Fruit fly (Drosophila melanogaster) whole organism, adult: Measurements from ENCODE around the gene CG10185.

ENCODE experiments used
- CG11617 ChIP-seq: fragments of 200-800 bp; sonication (Bioruptor generic); optimal IDR thresholded peaks from 2 replicates; lab custom pipeline; 2017; ENCODE audit warnings: mild to moderate bottlenecking, missing biosample characterization, missing genetic modification reagents, missing genetic modification characterization
- CG12768 ChIP-seq: fragments of 200-800 bp; sonication (Bioruptor generic); optimal IDR thresholded peaks from 2 replicates; lab custom pipeline; 2017; ENCODE audit warnings: missing biosample characterization, missing genetic modification characterization, mild to moderate bottlenecking, moderate library complexity, missing genetic modification reagents
- CG14711 ChIP-seq: fragments of 200-800 bp; sonication (Bioruptor generic); optimal IDR thresholded peaks from 2 replicates; lab custom pipeline; 2018; ENCODE audit warnings: missing biosample characterization, mild to moderate bottlenecking, missing genetic modification characterization, moderate library complexity
- CG1620 ChIP-seq: fragments of 200-800 bp; sonication (Bioruptor generic); optimal IDR thresholded peaks from 2 replicates; lab custom pipeline; 2016; ENCODE audit warnings: missing biosample characterization, missing genetic modification characterization
- CG33017 ChIP-seq: fragments of 200-800 bp; sonication (Bioruptor generic); optimal IDR thresholded peaks from 2 replicates; lab custom pipeline; 2018; ENCODE audit warnings: missing biosample characterization, mild to moderate bottlenecking, missing genetic modification characterization, moderate library complexity
- CG5204 ChIP-seq: fragments of 200-800 bp; sonication (Bioruptor generic); optimal IDR thresholded peaks from 2 replicates; lab custom pipeline; 2016; ENCODE audit warnings: missing biosample characterization, missing genetic modification characterization
- CG7045 ChIP-seq: fragments of 200-800 bp; sonication (Bioruptor generic); optimal IDR thresholded peaks from 2 replicates; lab custom pipeline; 2017; ENCODE audit warnings: missing biosample characterization, mild to moderate bottlenecking, missing genetic modification characterization
- CG7101 ChIP-seq: fragments of 200-800 bp; sonication (Bioruptor generic); optimal IDR thresholded peaks from 2 replicates; lab custom pipeline; 2018; ENCODE audit warnings: missing biosample characterization, mild to moderate bottlenecking, missing genetic modification characterization, moderate library complexity
- Clk ChIP-seq: fragments of 200-800 bp; sonication (Bioruptor generic); optimal IDR thresholded peaks from 2 replicates; lab custom pipeline; 2017; ENCODE audit warnings: missing biosample characterization, missing genetic modification characterization
- Crg-1 ChIP-seq: fragments of 200-800 bp; sonication (Bioruptor generic); optimal IDR thresholded peaks from 2 replicates; lab custom pipeline; 2016; ENCODE audit warnings: missing biosample characterization, missing genetic modification characterization
- Hr96 ChIP-seq: fragments of 200-800 bp; sonication (Bioruptor generic); optimal IDR thresholded peaks from 2 replicates; lab custom pipeline; 2016; ENCODE audit warnings: missing biosample characterization, missing genetic modification characterization
- Mnt ChIP-seq: fragments of 200-800 bp; sonication (Bioruptor generic); optimal IDR thresholded peaks from 2 replicates; lab custom pipeline; 2016; ENCODE audit warnings: missing biosample characterization, mild to moderate bottlenecking, missing genetic modification characterization
- bab1 ChIP-seq: fragments of 200-800 bp; sonication (Bioruptor generic); optimal IDR thresholded peaks from 3 replicates; lab custom pipeline; 2019; ENCODE audit warnings: missing biosample characterization, mild to moderate bottlenecking, missing genetic modification characterization, moderate library complexity
- cic ChIP-seq: fragments of 200-800 bp; sonication (Bioruptor generic); optimal IDR thresholded peaks from 2 replicates; lab custom pipeline; 2017; ENCODE audit warnings: missing biosample characterization, mild to moderate bottlenecking, missing genetic modification characterization, moderate library complexity
- cnc ChIP-seq, 2 experiments: fragments of >200 bp; optimal IDR thresholded peaks; 2 replicates each; lab custom pipeline; 2017
- kay ChIP-seq: fragments of 200-800 bp; sonication (Bioruptor generic); peaks from one replicate; lab custom pipeline; 2016; ENCODE audit warnings: missing biosample characterization, missing genetic modification characterization, borderline replicate concordance
- ovo ChIP-seq: fragments of 200-800 bp; sonication (Bioruptor generic); optimal IDR thresholded peaks from 2 replicates; lab custom pipeline; 2016; ENCODE audit warnings: missing biosample characterization, missing genetic modification characterization
- pad ChIP-seq: fragments of 200-800 bp; sonication (Bioruptor generic); optimal IDR thresholded peaks from 3 replicates; lab custom pipeline; 2017; ENCODE audit warnings: missing biosample characterization, missing genetic modification characterization, mild to moderate bottlenecking, moderate library complexity, missing genetic modification reagents
- tj ChIP-seq: fragments of 200-800 bp; sonication (Bioruptor generic); optimal IDR thresholded peaks from 3 replicates; lab custom pipeline; 2017; ENCODE audit warnings: missing biosample characterization, mild to moderate bottlenecking, missing genetic modification characterization, moderate library complexity
- toe ChIP-seq: fragments of 200-800 bp; sonication (Bioruptor generic); optimal IDR thresholded peaks from 2 replicates; lab custom pipeline; 2016; ENCODE audit warnings: missing biosample characterization, missing genetic modification characterization

Gene CG10185

DNA sequence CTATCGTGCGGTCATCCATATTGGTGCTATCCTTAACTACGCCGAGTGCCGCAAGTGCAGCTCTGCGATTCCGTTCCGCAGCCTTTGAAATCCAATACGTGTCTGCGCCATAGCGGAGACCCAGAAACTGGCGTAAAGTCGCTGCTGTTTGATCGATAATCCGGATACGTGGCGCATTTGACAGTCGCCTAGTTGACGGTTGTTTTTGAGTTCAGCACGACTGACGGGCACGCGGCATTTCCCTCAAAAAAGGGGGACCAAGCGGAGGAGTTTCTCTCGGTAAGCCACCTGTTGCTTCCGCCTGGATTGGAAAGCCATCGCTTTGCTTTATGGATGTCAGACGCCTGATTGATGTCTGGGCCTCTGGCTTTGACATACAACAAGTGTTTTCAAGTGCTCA is at the start of gene CG10185:
CG10185 (minus strand) TSS at position 101 of the 400 bp plus-strand sequence.
- no peak for TF ChIP-seq Crg-1 (GFP tag; lab: Kevin White, UChicago)
- TF ChIP-seq Mnt (GFP tag; lab: Kevin White, UChicago): no peak
- no peak for TF ChIP-seq CG11617 (GFP tag; lab: Kevin White, UChicago)
- TF ChIP-seq ovo (GFP tag; lab: Kevin White, UChicago): no peak
- no peak for TF ChIP-seq CG12768 (GFP tag; lab: Kevin White, UChicago)

DNA sequence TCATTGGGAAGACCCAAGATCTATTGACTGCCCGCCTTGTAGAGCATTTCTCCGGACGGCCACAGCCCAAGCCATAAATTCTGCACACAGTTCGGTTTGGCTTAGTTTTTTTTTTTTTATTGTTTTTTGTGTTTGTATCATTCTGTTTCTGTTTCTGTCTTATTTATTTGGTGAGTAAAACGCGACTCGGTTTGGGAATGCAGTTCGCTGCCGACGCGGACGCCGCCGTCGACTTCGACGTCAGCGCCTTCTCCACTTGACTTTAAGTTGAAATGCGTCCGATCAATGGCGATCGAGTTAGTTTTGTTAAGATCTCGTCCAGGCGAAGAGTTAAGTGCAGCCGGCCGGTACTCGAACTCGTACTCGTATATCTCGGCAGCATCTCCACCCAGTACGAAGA is 48.5 kb upstream of the CG10185 start, which contains the start of gene Sb:
Sb (plus strand) TSS at position 301 of the 400 bp plus-strand sequence.
- TF ChIP-seq cic (GFP tag; lab: Kevin White, UChicago): no peak
- no peak for TF ChIP-seq Mnt (GFP tag; lab: Kevin White, UChicago)
- TF ChIP-seq Clk: no peak
- no peak for TF ChIP-seq kay (GFP tag; lab: Kevin White, UChicago)
- TF ChIP-seq CG14711 (tag; lab: Kevin White, UChicago): no peak

DNA sequence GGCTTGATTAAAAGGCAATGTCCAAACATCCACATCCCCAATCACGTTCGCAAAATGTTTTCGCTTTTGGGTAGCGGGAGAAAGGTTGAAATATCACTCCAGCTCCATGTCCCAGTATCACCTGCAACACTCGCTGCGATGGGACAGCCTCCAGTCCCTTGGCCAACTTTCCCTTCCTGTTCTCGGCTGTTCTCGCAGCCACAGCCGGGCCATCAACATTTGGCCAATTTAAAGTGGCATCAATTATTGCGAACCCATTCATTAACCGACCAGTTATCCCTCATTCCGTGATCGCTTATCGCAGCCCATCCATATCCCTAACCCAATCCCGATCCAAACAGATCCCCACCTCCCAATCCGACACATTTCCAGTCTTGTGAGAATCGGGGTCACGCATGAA is 45.7 kb upstream of the CG10185 start:
- TF ChIP-seq cnc (optimal IDR thresholded peaks at IDR 0.05; lab: Kevin White, UChicago) (no peak), CG12768 (GFP tag; lab: Kevin White, UChicago) (no peak), toe (GFP tag; lab: Kevin White, UChicago) (no peak), Crg-1 (GFP tag; lab: Kevin White, UChicago) (no peak), CG14711 (tag; lab: Kevin White, UChicago) (no peak), tj (GFP tag; lab: Kevin White, UChicago) (no peak), Clk (no peak), ovo (GFP tag; lab: Kevin White, UChicago) (no peak), CG5204 (GFP tag; lab: Kevin White, UChicago) (no peak), CG7101 (tag; lab: Kevin White, UChicago) (no peak), kay (GFP tag; lab: Kevin White, UChicago) (no peak), CG33017 (tag; lab: Kevin White, UChicago) (no peak)

DNA sequence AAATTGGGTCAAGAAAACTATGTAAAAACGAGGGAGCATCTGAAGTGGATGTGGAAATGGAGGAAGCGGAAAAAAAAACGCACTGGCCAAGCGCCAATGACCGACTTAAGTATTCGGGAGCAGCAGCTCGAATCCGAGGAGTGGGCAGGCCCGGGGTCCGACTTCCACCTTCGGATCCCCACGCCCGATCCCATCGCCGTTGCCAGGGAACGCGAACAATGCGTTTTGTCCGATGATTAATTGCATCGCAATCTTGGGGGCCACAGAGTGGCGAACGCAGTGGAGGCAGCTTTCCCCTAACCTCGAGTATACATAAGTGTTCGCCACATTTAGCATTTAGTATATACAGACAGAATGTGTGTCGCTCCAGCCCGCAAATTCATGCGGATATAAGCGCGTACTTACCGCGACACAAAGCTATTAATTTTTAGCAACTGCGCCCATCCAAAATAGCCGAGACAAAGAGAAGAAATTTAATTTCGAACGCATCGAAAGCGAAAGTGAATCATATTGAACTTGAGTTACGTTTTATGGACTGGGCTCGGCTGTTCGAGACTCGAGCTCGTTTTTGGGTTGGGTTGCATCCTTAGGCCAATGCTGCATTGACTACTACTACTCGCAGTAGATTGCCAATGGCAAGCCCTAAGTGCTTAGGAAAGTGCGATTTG is 38.6 kb upstream of the CG10185 start:
- TF ChIP-seq kay (GFP tag; lab: Kevin White, UChicago) (peak; percentile 22), CG11617 (GFP tag; lab: Kevin White, UChicago) (no peak), CG1620 (GFP tag; lab: Kevin White, UChicago) (no peak), CG12768 (GFP tag; lab: Kevin White, UChicago) (no peak), Crg-1 (GFP tag; lab: Kevin White, UChicago) (no peak), cnc (optimal IDR thresholded peaks at IDR 0.05; lab: Kevin White, UChicago) (no peak), CG7045 (no peak), Clk (no peak), pad (GFP tag; lab: Kevin White, UChicago) (no peak)

DNA sequence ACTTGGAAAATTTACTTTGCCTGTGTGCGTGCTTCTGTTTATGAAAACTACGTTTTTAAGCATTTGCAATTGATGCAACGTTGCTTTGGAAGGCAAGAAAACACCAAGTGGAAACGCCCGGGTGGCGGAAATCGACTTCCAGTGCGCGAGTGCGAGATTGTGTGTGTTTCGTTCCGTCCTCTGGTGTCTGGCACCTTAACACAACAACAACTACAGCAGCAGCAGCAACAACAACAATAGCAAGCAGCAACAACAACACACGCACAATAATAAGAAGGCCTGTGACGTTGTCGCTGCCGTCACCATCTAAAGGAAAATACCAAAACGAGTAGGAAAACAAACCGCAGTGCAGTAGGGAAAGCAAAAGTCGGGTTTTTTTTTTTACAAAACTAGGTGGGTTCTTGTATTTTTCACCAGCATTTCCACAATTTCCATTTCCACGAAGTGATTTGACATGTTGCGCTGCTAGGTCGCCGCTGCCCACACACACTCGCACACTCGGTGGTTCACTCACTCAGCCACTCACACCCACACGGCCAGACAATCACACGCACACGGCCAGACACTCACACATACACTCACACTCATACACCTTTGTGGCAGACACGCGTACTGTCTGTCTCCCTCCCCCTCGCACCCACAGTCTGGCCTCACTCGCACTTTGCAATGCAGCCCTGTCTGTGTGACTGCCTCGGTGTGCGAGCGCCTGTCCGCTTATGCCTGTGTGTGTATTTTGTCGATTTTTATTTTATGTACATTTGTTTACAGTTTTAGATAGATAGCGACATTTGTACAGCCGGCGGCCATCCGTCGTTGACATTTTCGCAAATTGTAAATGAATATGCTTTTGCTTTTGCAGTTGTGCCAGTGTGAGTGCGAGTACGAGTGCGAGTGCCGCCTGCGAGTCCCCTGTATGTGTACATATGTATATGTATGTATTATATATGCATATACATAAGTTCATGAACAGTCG is 32.2 kb upstream of the CG10185 start:
- TF ChIP-seq ovo (GFP tag; lab: Kevin White, UChicago) (peak; percentile 79), bab1 (no peak), CG14711 (tag; lab: Kevin White, UChicago) (peak; percentile 28), cnc (optimal IDR thresholded peaks at IDR 0.05; lab: Kevin White, UChicago) (no peak), toe (GFP tag; lab: Kevin White, UChicago) (peak; percentile 66), Mnt (GFP tag; lab: Kevin White, UChicago) (peak; percentile 96), CG12768 (GFP tag; lab: Kevin White, UChicago) (peak; percentile 76), Crg-1 (GFP tag; lab: Kevin White, UChicago) (no peak), tj (GFP tag; lab: Kevin White, UChicago) (peak; percentile 57), pad (GFP tag; lab: Kevin White, UChicago) (peak; percentile 74), CG1620 (GFP tag; lab: Kevin White, UChicago) (peak; percentile 29), Clk (peak; percentile 52), Hr96 (GFP tag; lab: Kevin White, UChicago) (peak; percentile 57), CG33017 (tag; lab: Kevin White, UChicago) (no peak), CG7101 (tag; lab: Kevin White, UChicago) (peak; percentile 56), CG5204 (GFP tag; lab: Kevin White, UChicago) (peak; percentile 38), CG7045 (peak; percentile 13), CG11617 (GFP tag; lab: Kevin White, UChicago) (peak; percentile 46), kay (GFP tag; lab: Kevin White, UChicago) (peak; percentile 90), cic (GFP tag; lab: Kevin White, UChicago) (peak; percentile 99)
